Fruit fly (Drosophila melanogaster): ENCODE data around the gene CG2698.

Gene CG2698

DNA sequence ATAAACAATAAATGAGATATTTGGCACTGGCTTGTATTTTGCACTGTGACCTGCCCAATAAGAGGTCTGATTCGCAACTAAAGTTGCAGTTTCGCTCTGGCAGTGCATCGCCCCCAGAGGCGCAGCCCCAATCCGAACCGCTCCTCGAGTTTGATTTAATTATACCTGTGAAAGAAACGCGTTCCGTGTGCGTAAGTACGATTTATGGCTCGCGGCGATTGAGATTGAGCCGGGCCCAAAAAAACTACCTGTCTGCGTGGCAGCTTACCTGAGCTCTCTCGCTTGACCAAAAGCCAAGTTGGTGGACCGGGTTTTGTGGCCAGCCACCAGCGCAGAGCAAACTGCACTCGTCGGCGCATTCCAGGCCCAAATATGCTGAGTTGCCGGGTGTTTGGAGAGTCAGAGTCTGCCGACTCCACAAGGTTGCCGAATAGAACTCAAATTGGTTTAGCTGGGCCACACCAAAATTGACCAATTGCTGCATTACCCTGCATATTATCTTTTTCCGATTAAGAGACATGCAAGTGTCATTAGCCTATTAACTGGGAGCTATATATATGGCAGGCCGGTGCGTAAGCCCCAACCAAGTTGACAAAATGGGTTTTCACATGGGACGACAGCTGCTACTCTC lies 22.9 kb upstream of the CG2698 start, which contains the start of the genes CD98hc and Os-C (continued):
- no peak for TF ChIP-seq CG6813 (GFP tag; optimal IDR thresholded peaks at IDR 0.05)
- no peak for TF ChIP-seq Stat92E (GFP tag; optimal IDR thresholded peaks at IDR 0.05)
- peak; percentile 38 for TF ChIP-seq cad (GFP tag; optimal IDR thresholded peaks at IDR 0.05)
- no peak for TF ChIP-seq tx (GFP tag; optimal IDR thresholded peaks at IDR 0.05)
- no peak for TF ChIP-seq Awh (GFP tag; IDR thresholded peaks at IDR 0.05)
- no peak for TF ChIP-seq Sry-β (GFP tag; optimal IDR thresholded peaks at IDR 0.05)
- no peak for TF ChIP-seq Atf-2 (GFP tag; optimal IDR thresholded peaks at IDR 0.05)
- no peak for TF ChIP-seq CG42726 (GFP tag; IDR thresholded peaks at IDR 0.05; ENCODE audit: partially characterized antibody)
- TF ChIP-seq sd (tag; optimal IDR thresholded peaks at IDR 0.05), result peak; percentile 9
- no peak for TF ChIP-seq Chrac-16 (GFP tag; optimal IDR thresholded peaks at IDR 0.05)
- TF ChIP-seq CG3163 (GFP tag; optimal IDR thresholded peaks at IDR 0.05), result no peak
- TF ChIP-seq CG13894 (tag; optimal IDR thresholded peaks at IDR 0.05), result no peak
- TF ChIP-seq CG10267 (tag; optimal IDR thresholded peaks at IDR 0.05), result no peak

DNA sequence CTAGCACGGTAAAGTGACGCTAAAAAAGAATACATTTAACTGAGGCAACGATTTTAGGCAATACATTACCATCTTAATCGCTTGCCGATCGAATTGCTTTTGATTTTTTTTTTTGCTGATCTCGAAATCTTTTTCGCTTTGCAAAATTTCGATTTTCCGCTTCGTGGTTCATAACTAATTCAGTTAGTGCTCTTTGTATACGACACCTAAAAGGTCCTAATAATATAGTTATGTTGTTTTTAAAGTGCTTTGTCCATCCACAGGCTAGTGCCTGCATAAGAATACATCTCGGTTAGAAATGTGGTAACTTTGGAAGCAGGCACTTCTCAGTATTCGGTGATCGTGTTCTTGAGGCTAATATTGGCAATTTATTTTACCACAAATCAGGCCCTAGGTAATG lies 21.1 kb upstream of the CG2698 start, which contains the start of gene Sfp84E:
Gene Sfp84E, minus strand, starts transcription at position 101 of the 400 bp plus-strand sequence.
- TF ChIP-seq CG8388 (GFP tag; optimal IDR thresholded peaks at IDR 0.05), result no peak
- TF ChIP-seq CG1647 (GFP tag; optimal IDR thresholded peaks at IDR 0.05), result no peak
- no peak for TF ChIP-seq CG6813 (GFP tag; optimal IDR thresholded peaks at IDR 0.05)
- no peak for TF ChIP-seq gfzf (GFP tag; optimal IDR thresholded peaks at IDR 0.05)
- TF ChIP-seq CG11560 (tag; IDR thresholded peaks at IDR 0.05), result no peak

DNA sequence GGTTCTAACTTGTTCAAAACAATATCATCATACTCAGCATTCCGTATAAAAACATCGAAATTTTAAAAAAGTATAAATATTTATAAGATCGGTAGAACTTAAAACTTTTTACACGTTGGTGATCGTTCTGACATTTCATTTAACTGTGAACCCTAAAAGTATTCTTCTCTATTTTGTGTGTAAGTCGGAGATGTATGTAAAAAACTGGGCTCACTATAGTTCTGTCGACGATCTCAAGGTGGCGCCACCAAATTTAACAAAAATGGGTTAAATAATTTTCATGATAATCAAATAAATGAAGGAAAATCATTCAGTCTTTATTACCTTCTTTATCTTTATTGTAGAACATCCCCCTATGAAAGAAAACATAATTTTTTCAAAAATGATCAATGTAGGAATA lies 20.0 kb upstream of the CG2698 start:
- TF ChIP-seq ci (GFP tag; IDR thresholded peaks at IDR 0.05) (no peak), CG17328 (GFP tag; IDR thresholded peaks at IDR 0.05) (no peak), CG13424 (tag; optimal IDR thresholded peaks at IDR 0.05) (no peak), CG17829 (tag; optimal IDR thresholded peaks at IDR 0.05) (peak; percentile 31), sens-2 (GFP tag; IDR thresholded peaks at IDR 0.05) (no peak), sr (GFP tag; IDR thresholded peaks at IDR 0.05) (no peak), otp (GFP tag; IDR thresholded peaks at IDR 0.05) (no peak), Rx (GFP tag; IDR thresholded peaks at IDR 0.05) (no peak), CG1603 (tag; optimal IDR thresholded peaks at IDR 0.05) (peak; percentile 16), Dp (GFP tag; optimal IDR thresholded peaks at IDR 0.05) (no peak), bbx (GFP tag; IDR thresholded peaks at IDR 0.05; ENCODE audit: partially characterized antibody) (0 out of 2 replicates have a peak, but pooled peaks have one; percentile 8), trem (tag; optimal IDR thresholded peaks at IDR 0.05) (peak; percentile 15), CG2199 (GFP tag; IDR thresholded peaks at IDR 0.05) (peak; percentile 90), NK7.1 (GFP tag; optimal IDR thresholded peaks at IDR 0.05) (no peak), CG12659 (GFP tag; optimal IDR thresholded peaks at IDR 0.05) (no peak), GATAe (GFP tag; conservative IDR thresholded peaks at IDR 0.05) (no peak), knrl (GFP tag; IDR thresholded peaks at IDR 0.05; ENCODE audit: partially characterized antibody) (peak; percentile 32; the same call in 1 of the 3 replicates), CG16813 (GFP tag; IDR thresholded peaks at IDR 0.05; ENCODE audit: partially characterized antibody) (0 out of 3 replicates have a peak, but pooled peaks have one; percentile 35), pnt (GFP tag; optimal IDR thresholded peaks at IDR 0.05) (no peak), Atf-2 (GFP tag; optimal IDR thresholded peaks at IDR 0.05) (no peak), Camta (GFP tag; optimal IDR thresholded peaks at IDR 0.05) (no peak), CG10147 (GFP tag; optimal IDR thresholded peaks at IDR 0.05) (no peak), Hey (tag; optimal IDR thresholded peaks at IDR 0.05) (no peak), Lhr (GFP tag; optimal IDR thresholded peaks at IDR 0.05) (peak; percentile 67), en (GFP tag; optimal IDR thresholded peaks at IDR 0.05) (no peak), vvl (GFP tag; IDR thresholded peaks at IDR 0.05) (no peak), CG3726 (GFP tag; IDR thresholded peaks at IDR 0.05) (no peak), Sox102F (GFP tag; optimal IDR thresholded peaks at IDR 0.05) (no peak), CG17912 (GFP tag; optimal IDR thresholded peaks at IDR 0.05) (no peak), zfh2 (GFP tag; optimal IDR thresholded peaks at IDR 0.05) (no peak), dpn (GFP tag; optimal IDR thresholded peaks at IDR 0.05) (no peak)

Measured in whole organism, embryonic.